Fruit fly (Drosophila melanogaster) whole organism, wandering third instar larva: ENCODE measurements around the gene CG8353.

Experiments used
- Abd-B ChIP-seq: fragments of >200 bp; optimal IDR thresholded peaks from 2 replicates; lab custom pipeline; 2017; ENCODE audit warnings: missing biosample characterization, missing genetic modification characterization
- CG9705 ChIP-seq: fragments of 200-800 bp; sonication (Bioruptor generic); optimal IDR thresholded peaks from 2 replicates; lab custom pipeline; 2018; ENCODE audit warnings: missing biosample characterization, mild to moderate bottlenecking, missing genetic modification characterization
- Dfd ChIP-seq: fragments of >200 bp; optimal IDR thresholded peaks from 2 replicates; lab custom pipeline; 2017; ENCODE audit warnings: missing biosample characterization, missing genetic modification characterization
- Dif ChIP-seq: fragments of 200-275, 200-300 bp; sonication (Bioruptor generic); optimal IDR thresholded peaks from 2 replicates; lab custom pipeline; 2018; ENCODE audit warnings: missing biosample characterization, missing genetic modification characterization; ENCODE audit not compliant: partially characterized antibody
- GATAd ChIP-seq: sonication (Bioruptor generic); optimal IDR thresholded peaks from 2 replicates; lab custom pipeline; 2016; ENCODE audit warnings: missing biosample characterization, missing genetic modification characterization
- HLH106 ChIP-seq: fragments of 200-800 bp; optimal IDR thresholded peaks from 3 replicates; lab custom pipeline; 2019; ENCODE audit warnings: missing biosample characterization, mild to moderate bottlenecking, missing genetic modification characterization, moderate library complexity
- Hnf4 ChIP-seq: fragments of 200-800 bp; sonication (Bioruptor generic); optimal IDR thresholded peaks from 2 replicates; lab custom pipeline; 2016; ENCODE audit warnings: missing biosample characterization, mild to moderate bottlenecking, missing genetic modification characterization
- Hr78 ChIP-seq: fragments of >200 bp; optimal IDR thresholded peaks from 2 replicates; lab custom pipeline; 2017; ENCODE audit warnings: missing biosample characterization, missing genetic modification characterization
- Hr83 ChIP-seq: fragments of 200-300 bp; sonication (Bioruptor generic); optimal IDR thresholded peaks from 2 replicates; lab custom pipeline; 2016; ENCODE audit warnings: missing biosample characterization, mild to moderate bottlenecking, missing genetic modification characterization, moderate library complexity; ENCODE audit not compliant: poor library complexity, severe bottlenecking
- Jra ChIP-seq: sonication (Bioruptor generic); optimal IDR thresholded peaks from 2 replicates; lab custom pipeline; 2016; ENCODE audit warnings: missing biosample characterization, missing genetic modification characterization
- Mio ChIP-seq: sonication (Bioruptor generic); optimal IDR thresholded peaks from 2 replicates; lab custom pipeline; 2016; ENCODE audit warnings: missing biosample characterization, missing genetic modification characterization
- N ChIP-seq: fragments of >200 bp; optimal IDR thresholded peaks from 2 replicates; lab custom pipeline; 2018; ENCODE audit warnings: missing biosample characterization, missing external identifiers, missing genetic modification characterization
- OdsH ChIP-seq: fragments of 200-800 bp; sonication (Bioruptor generic); optimal IDR thresholded peaks from 2 replicates; lab custom pipeline; 2016; ENCODE audit warnings: missing biosample characterization, mild to moderate bottlenecking, missing genetic modification characterization
- Sp1 ChIP-seq: fragments of 200-800 bp; sonication (Bioruptor generic); optimal IDR thresholded peaks from 3 replicates; lab custom pipeline; 2019; ENCODE audit warnings: missing biosample characterization, mild to moderate bottlenecking, missing genetic modification characterization, moderate library complexity
- Vsx2 ChIP-seq: fragments of 200-300, 225-300 bp; sonication (Bioruptor generic); optimal IDR thresholded peaks from 2 replicates; lab custom pipeline; 2018; ENCODE audit warnings: missing biosample characterization, missing genetic modification characterization; ENCODE audit not compliant: partially characterized antibody
- br ChIP-seq: fragments of 200-800 bp; sonication (Bioruptor generic); optimal IDR thresholded peaks from 2 replicates; lab custom pipeline; 2016; ENCODE audit warnings: missing biosample characterization, missing genetic modification characterization
- brk ChIP-seq: fragments of 200-800 bp; sonication (Bioruptor generic); optimal IDR thresholded peaks from 2 replicates; lab custom pipeline; 2016; ENCODE audit warnings: missing biosample characterization, mild to moderate bottlenecking, missing genetic modification characterization
- dl ChIP-seq, 2 experiments: fragments of 175-275, 200-275 bp in 1 of 2; fragments of 200-275 bp in 1 of 2; sonication (Bioruptor generic); optimal IDR thresholded peaks; lab custom pipeline; 2018; ENCODE audit warnings: mild to moderate bottlenecking in 2 of 2, missing biosample characterization in 2 of 2, missing genetic modification characterization in 2 of 2, moderate library complexity in 2 of 2; ENCODE audit not compliant: partially characterized antibody in 2 of 2, insufficient read depth in 1 of 2
- dmrt93B ChIP-seq: fragments of 200-800 bp; sonication (Bioruptor generic); optimal IDR thresholded peaks from 2 replicates; lab custom pipeline; 2018; ENCODE audit warnings: missing biosample characterization, mild to moderate bottlenecking, missing genetic modification characterization
- dsf ChIP-seq: sonication (Bioruptor generic); optimal IDR thresholded peaks from 2 replicates; lab custom pipeline; 2016; ENCODE audit warnings: missing biosample characterization, missing genetic modification characterization, borderline replicate concordance
- foxo ChIP-seq, 2 experiments: fragments of 200-800 bp; sonication (Bioruptor generic); optimal IDR thresholded peaks; 2 replicates in 1 of 2; 3 replicates in 1 of 2; lab custom pipeline; 2016 to 2017; ENCODE audit warnings: missing biosample characterization in 2 of 2, missing genetic modification characterization in 2 of 2
- fru ChIP-seq: fragments of 200-800 bp; sonication (Bioruptor generic); optimal IDR thresholded peaks from 3 replicates; lab custom pipeline; 2016; ENCODE audit warnings: missing biosample characterization, mild to moderate bottlenecking, missing genetic modification characterization
- h ChIP-seq: fragments of 200-800 bp; sonication (Bioruptor generic); optimal IDR thresholded peaks from 3 replicates; lab custom pipeline; 2016; ENCODE audit warnings: missing biosample characterization, mild to moderate bottlenecking, missing genetic modification characterization
- jim ChIP-seq: fragments of 175-275, 200-325 bp; sonication (Bioruptor generic); optimal IDR thresholded peaks from 2 replicates; lab custom pipeline; 2016; ENCODE audit warnings: missing biosample characterization, mild to moderate bottlenecking, missing genetic modification characterization
- lola ChIP-seq: fragments of >200 bp; optimal IDR thresholded peaks from 2 replicates; lab custom pipeline; 2017; ENCODE audit warnings: missing biosample characterization, missing genetic modification characterization
- pan ChIP-seq: fragments of >200 bp; optimal IDR thresholded peaks from 2 replicates; lab custom pipeline; 2017
- psq ChIP-seq: fragments of 200-800 bp; sonication (Bioruptor generic); optimal IDR thresholded peaks from 3 replicates; lab custom pipeline; 2017; ENCODE audit warnings: missing biosample characterization, mild to moderate bottlenecking, missing genetic modification characterization, moderate library complexity
- rgr ChIP-seq: fragments of 200-800 bp; sonication (Bioruptor generic); optimal IDR thresholded peaks from 3 replicates; lab custom pipeline; 2016; ENCODE audit warnings: missing biosample characterization, mild to moderate bottlenecking, missing genetic modification characterization
- sage ChIP-seq: fragments of 200-800 bp; sonication (Bioruptor generic); optimal IDR thresholded peaks from 2 replicates; lab custom pipeline; 2016; ENCODE audit warnings: missing biosample characterization, mild to moderate bottlenecking, missing genetic modification characterization
- sv ChIP-seq: fragments of 200-800 bp; sonication (Bioruptor generic); optimal IDR thresholded peaks from 3 replicates; lab custom pipeline; 2016; ENCODE audit warnings: missing biosample characterization, missing genetic modification characterization
- tai ChIP-seq: sonication (Bioruptor generic); optimal IDR thresholded peaks from 2 replicates; lab custom pipeline; 2016; ENCODE audit warnings: missing biosample characterization, missing genetic modification characterization
- usp ChIP-seq: fragments of >200 bp; optimal IDR thresholded peaks from 2 replicates; lab custom pipeline; 2017; ENCODE audit warnings: missing biosample characterization, missing genetic modification characterization
- woc ChIP-seq: sonication (Bioruptor generic); optimal IDR thresholded peaks from 2 replicates; lab custom pipeline; 2016; ENCODE audit warnings: missing biosample characterization, mild to moderate bottlenecking, missing genetic modification characterization

CG8353 gene

dm6 chr2L:8165800-8166576 lies 47.9 kb upstream of the CG8353 start:
- TF ChIP-seq Abd-B (no peak), Hr83 (no peak), foxo (GFP tag; optimal IDR thresholded peaks at IDR 0.05; lab: Kevin White, UChicago) (no peak)

dm6 chr2L:8168075-8168474 lies 45.8 kb upstream of the CG8353 start:
- TF ChIP-seq Hnf4 (GFP tag; lab: Kevin White, UChicago) (no peak), dmrt93B (GFP tag; lab: Kevin White, UChicago) (no peak), dsf (GFP tag; lab: Kevin White, UChicago) (no peak), HLH106 (no peak)
- TF ChIP-seq, all 38 proteins: peak for 0

DNA sequence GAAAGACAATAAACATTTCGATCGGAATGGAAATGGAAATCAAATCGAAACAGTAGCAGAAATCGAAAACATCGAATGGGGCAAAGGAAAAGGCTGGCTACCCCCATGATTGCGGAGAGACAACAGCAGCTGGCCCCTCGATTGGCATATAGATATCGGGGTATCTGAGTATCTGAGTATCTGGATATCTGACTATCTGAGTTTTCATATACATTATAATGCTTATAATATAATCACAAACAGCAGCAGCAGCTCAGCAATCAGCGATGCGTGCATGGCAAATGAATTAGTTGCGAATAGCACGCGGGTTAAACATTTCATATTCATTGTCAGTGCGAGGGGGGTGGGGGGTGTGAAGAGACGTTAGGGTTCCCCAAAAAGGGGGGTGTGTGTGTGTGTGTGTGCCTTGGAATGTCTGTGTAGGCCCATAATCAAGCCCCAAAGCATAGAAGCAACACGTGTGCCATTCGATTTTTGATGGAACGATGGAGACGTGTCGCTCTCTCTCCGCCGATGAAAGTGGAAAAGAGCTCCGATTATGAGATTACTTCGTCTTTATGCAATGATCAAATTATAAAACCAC lies 43.2 kb upstream of the CG8353 start:
- TF ChIP-seq Dfd (GFP tag; lab: Kevin White, UChicago) (no peak), dl (GFP tag; optimal IDR thresholded peaks at IDR 0.05; lab: Kevin White, UChicago; ENCODE audit: insufficient read depth in 1 of 2, partially characterized antibody in 2 of 2) (no peak), brk (GFP tag; lab: Kevin White, UChicago) (no peak), Vsx2 (GFP tag; lab: Kevin White, UChicago) (no peak), br (GFP tag; lab: Kevin White, UChicago) (no peak), GATAd (GFP tag; lab: Kevin White, UChicago) (no peak), CG9705 (GFP tag; lab: Kevin White, UChicago) (no peak), Hr78 (no peak), foxo (GFP tag; optimal IDR thresholded peaks at IDR 0.05; lab: Kevin White, UChicago) (no peak), h (no peak), pan (lab: Kevin White, UChicago) (no peak), Dif (GFP tag; lab: Kevin White, UChicago) (no peak), psq (GFP tag; lab: Kevin White, UChicago) (no peak)

dm6 chr2L:8171544-8171943 lies 42.3 kb upstream of the CG8353 start:
- TF ChIP-seq Hr83: no peak
- TF ChIP-seq tai: no peak
- TF ChIP-seq sage (GFP tag; lab: Kevin White, UChicago): no peak
- no peak for TF ChIP-seq Mio (GFP tag; lab: Kevin White, UChicago)
- no peak for TF ChIP-seq Dfd (GFP tag; lab: Kevin White, UChicago)
- TF ChIP-seq rgr: no peak
- TF ChIP-seq brk (GFP tag; lab: Kevin White, UChicago): no peak
- no peak for TF ChIP-seq fru

- no peak for TF ChIP-seq woc (GFP tag; lab: Kevin White, UChicago)
- TF ChIP-seq jim: no peak
- no peak for TF ChIP-seq rgr
- TF ChIP-seq Sp1 (GFP tag; lab: Kevin White, UChicago): no peak
- TF ChIP-seq sv (GFP tag; lab: Kevin White, UChicago): no peak
- TF ChIP-seq Jra (GFP tag; lab: Kevin White, UChicago): no peak
- no peak for TF ChIP-seq usp (GFP tag; lab: Kevin White, UChicago)
- no peak for TF ChIP-seq GATAd (GFP tag; lab: Kevin White, UChicago)
- TF ChIP-seq, all 38 proteins: peak for 0
Observed at dm6 chr2L:8185008-8185407, 28.8 kb upstream of the CG8353 start.

DNA sequence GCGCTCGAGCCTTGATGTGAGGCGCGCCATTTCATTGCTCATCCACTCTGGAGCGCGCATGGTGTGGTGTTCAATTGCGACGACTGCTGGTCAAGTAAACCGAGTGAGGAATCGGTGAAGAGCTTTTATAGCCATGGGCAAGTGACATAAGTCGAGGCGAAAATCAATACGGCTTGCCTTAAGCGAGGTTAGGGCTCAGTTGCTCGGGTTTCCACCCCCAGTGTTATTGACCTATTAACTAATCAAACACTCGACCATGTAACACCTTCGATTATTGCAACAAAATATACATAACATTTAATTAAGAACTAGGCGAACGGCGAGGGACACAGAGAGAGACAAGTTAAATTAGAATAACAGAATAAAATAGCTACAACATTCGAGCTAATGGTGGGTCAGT lies 23.2 kb upstream of the CG8353 start, which contains the start of gene CG34134:
CG34134 (minus strand) TSS at position 101 of the 400 bp plus-strand sequence.
- TF ChIP-seq OdsH: no peak
- no peak for TF ChIP-seq CG9705 (GFP tag; lab: Kevin White, UChicago)
- TF ChIP-seq dl (GFP tag; optimal IDR thresholded peaks at IDR 0.05; lab: Kevin White, UChicago; ENCODE audit: insufficient read depth in 1 of 2, partially characterized antibody in 2 of 2): no peak
- TF ChIP-seq usp (GFP tag; lab: Kevin White, UChicago): no peak
- no peak for TF ChIP-seq foxo (GFP tag; optimal IDR thresholded peaks at IDR 0.05; lab: Kevin White, UChicago)
- no peak for TF ChIP-seq fru
- no peak for TF ChIP-seq Dif (GFP tag; lab: Kevin White, UChicago)
- TF ChIP-seq lola: no peak
- TF ChIP-seq Vsx2 (GFP tag; lab: Kevin White, UChicago): no peak
- TF ChIP-seq Hr78: no peak
- no peak for TF ChIP-seq Sp1 (GFP tag; lab: Kevin White, UChicago)
- no peak for TF ChIP-seq woc (GFP tag; lab: Kevin White, UChicago)
- no peak for TF ChIP-seq N
- no peak for TF ChIP-seq Mio (GFP tag; lab: Kevin White, UChicago)
- no peak for TF ChIP-seq jim
- no peak for TF ChIP-seq h
- no peak for TF ChIP-seq rgr
